Fruit fly (Drosophila melanogaster) whole organism, embryonic: ENCODE measurements around the gene abs.
A peak's percentile ranks its signal among the peaks of the same experiment; 100 is the strongest.

Experiments
- Aef1 ChIP-seq: fragments of 200-800 bp; sonication (Bioruptor generic); IDR thresholded peaks from 3 replicates; pipeline ENCODE4 v1.3.6; 2022; ENCODE audit warnings: missing biosample characterization, missing genetic modification characterization
- Awh ChIP-seq: fragments of 200-800 bp; sonication (Bioruptor generic); IDR thresholded peaks from 2 replicates; pipeline ENCODE4, ENCODE4 v1.3.6; 2022; ENCODE audit warnings: missing biosample characterization, missing genetic modification characterization
- CG11247 ChIP-seq: fragments of 200-800 bp; sonication (Bioruptor generic); IDR thresholded peaks from 2 replicates; pipeline ENCODE4 v1.3.6; 2022; ENCODE audit warnings: missing biosample characterization, missing genetic modification characterization
- CG12219 ChIP-seq: fragments of 200-800 bp; sonication (Bioruptor generic); optimal IDR thresholded peaks from 3 replicates; lab custom pipeline; 2018; ENCODE audit warnings: missing biosample characterization, mild to moderate bottlenecking, missing genetic modification characterization
- CG1233 ChIP-seq: fragments of 200-800 bp; sonication (Bioruptor generic); optimal IDR thresholded peaks from 4 replicates; lab custom pipeline; 2018; ENCODE audit warnings: missing biosample characterization, mild to moderate bottlenecking, missing genetic modification characterization
- CG14710 ChIP-seq: fragments of 200-800 bp; sonication (Bioruptor generic); optimal IDR thresholded peaks from 3 replicates; lab custom pipeline; 2019; ENCODE audit warnings: missing biosample characterization, mild to moderate bottlenecking, missing genetic modification characterization, moderate library complexity
- CG17829 ChIP-seq: fragments of 200-800 bp; optimal IDR thresholded peaks from 2 replicates; lab custom pipeline; 2019; ENCODE audit warnings: missing biosample characterization, mild to moderate bottlenecking, missing genetic modification characterization, moderate library complexity
- CG18599 ChIP-seq: fragments of 200-800 bp; sonication (Bioruptor generic); optimal IDR thresholded peaks from 3 replicates; lab custom pipeline; 2017; ENCODE audit warnings: missing biosample characterization, missing genetic modification characterization, mild to moderate bottlenecking, moderate library complexity, missing genetic modification reagents
- CG2120 ChIP-seq: fragments of 200-800 bp; sonication (Bioruptor generic); optimal IDR thresholded peaks from 3 replicates; lab custom pipeline; 2016; ENCODE audit warnings: missing biosample characterization, missing genetic modification characterization
- CG2678 ChIP-seq: fragments of 200-800 bp; sonication (Bioruptor generic); optimal IDR thresholded peaks from 3 replicates; lab custom pipeline; 2019; ENCODE audit warnings: missing biosample characterization, mild to moderate bottlenecking, missing genetic modification characterization, moderate library complexity
- CG30431 ChIP-seq: fragments of 200-800 bp; sonication (Bioruptor generic); optimal IDR thresholded peaks from 2 replicates; lab custom pipeline; 2017; ENCODE audit warnings: missing biosample characterization, missing genetic modification characterization
- CG32532 ChIP-seq: fragments of 200-800 bp; sonication (Bioruptor generic); IDR thresholded peaks from 2 replicates; pipeline ENCODE4 v1.3.6; 2022; ENCODE audit warnings: missing biosample characterization, missing genetic modification characterization
- CG32767 ChIP-seq: fragments of 200-800 bp; sonication (Bioruptor generic); IDR thresholded peaks from 2 replicates; pipeline ENCODE4 v1.3.6; 2022; ENCODE audit warnings: missing biosample characterization, missing genetic modification characterization
- CG4282 ChIP-seq: fragments of 200-800 bp; sonication (Bioruptor generic); optimal IDR thresholded peaks from 2 replicates; lab custom pipeline; 2016; ENCODE audit warnings: missing biosample characterization, missing genetic modification characterization
- CG4707 ChIP-seq: fragments of 200-800 bp; sonication (Bioruptor generic); optimal IDR thresholded peaks from 2 replicates; lab custom pipeline; 2018; ENCODE audit warnings: missing biosample characterization, mild to moderate bottlenecking, missing genetic modification characterization, moderate library complexity
- CG6254 ChIP-seq: fragments of 200-800 bp; sonication (Bioruptor generic); optimal IDR thresholded peaks from 3 replicates; lab custom pipeline; 2017; ENCODE audit warnings: mild to moderate bottlenecking, missing biosample characterization, missing genetic modification reagents, missing genetic modification characterization
- CG6689 ChIP-seq: fragments of 200-800 bp; sonication (Bioruptor generic); IDR thresholded peaks from 2 replicates; pipeline ENCODE4 v1.3.6; 2022; ENCODE audit warnings: missing biosample characterization, missing genetic modification characterization
- CG7271 ChIP-seq: fragments of 200-800 bp; sonication (Bioruptor generic); optimal IDR thresholded peaks from 2 replicates; lab custom pipeline; 2018; ENCODE audit warnings: missing biosample characterization, mild to moderate bottlenecking, missing genetic modification characterization, moderate library complexity
- CG7745 ChIP-seq: fragments of 200-800 bp; sonication (Bioruptor generic); optimal IDR thresholded peaks from 2 replicates; lab custom pipeline; 2018; ENCODE audit warnings: missing biosample characterization, mild to moderate bottlenecking, missing genetic modification characterization, moderate library complexity
- CG7987 ChIP-seq: fragments of 200-800 bp; sonication (Bioruptor generic); optimal IDR thresholded peaks from 2 replicates; lab custom pipeline; 2018; ENCODE audit warnings: missing biosample characterization, mild to moderate bottlenecking, missing genetic modification characterization, moderate library complexity
- CoRest ChIP-seq: fragments of 200-800 bp; sonication (Bioruptor generic); optimal IDR thresholded peaks from 3 replicates; lab custom pipeline; 2018; ENCODE audit warnings: missing biosample characterization, mild to moderate bottlenecking, missing genetic modification characterization, moderate library complexity
- D19A ChIP-seq: fragments of 200-800 bp; optimal IDR thresholded peaks from 3 replicates; lab custom pipeline; 2019; ENCODE audit warnings: missing biosample characterization, mild to moderate bottlenecking, missing genetic modification characterization, moderate library complexity
- GATAe ChIP-seq: fragments of 200-800 bp; sonication (Bioruptor generic); conservative IDR thresholded peaks from 2 replicates; pipeline ENCODE4 v1.3.6; 2022; ENCODE audit warnings: missing biosample characterization, missing genetic modification characterization
- H2.0 ChIP-seq: fragments of 200-800 bp; sonication (Bioruptor generic); IDR thresholded peaks from 2 replicates; pipeline ENCODE4 v1.3.6; 2022; ENCODE audit warnings: missing biosample characterization, missing genetic modification characterization
- HLH4C ChIP-seq: fragments of 200-800 bp; sonication (Bioruptor generic); IDR thresholded peaks from 3 replicates; pipeline ENCODE4 v1.3.6; 2022; ENCODE audit warnings: missing biosample characterization, missing genetic modification characterization; ENCODE audit not compliant: partially characterized antibody
- Jarid2 ChIP-seq: fragments of 200-800 bp; sonication (Bioruptor generic); optimal IDR thresholded peaks from 3 replicates; lab custom pipeline; 2017; ENCODE audit warnings: mild to moderate bottlenecking, missing biosample characterization, missing genetic modification reagents, missing genetic modification characterization
- Mad ChIP-seq: fragments of 200-800 bp; sonication (Bioruptor generic); optimal IDR thresholded peaks from 2 replicates; lab custom pipeline; 2016; ENCODE audit warnings: missing biosample characterization, missing genetic modification characterization
- NC2α ChIP-seq: fragments of 200-800 bp; sonication (Bioruptor generic); optimal IDR thresholded peaks from 2 replicates; lab custom pipeline; 2016; ENCODE audit warnings: missing biosample characterization, missing genetic modification characterization
- Nf-YB ChIP-seq: fragments of 200-800 bp; sonication (Bioruptor generic); optimal IDR thresholded peaks from 3 replicates; lab custom pipeline; 2019; ENCODE audit warnings: missing biosample characterization, mild to moderate bottlenecking, missing genetic modification characterization, moderate library complexity
- NfI ChIP-seq: fragments of 200-800 bp; sonication (Bioruptor generic); optimal IDR thresholded peaks from 3 replicates; lab custom pipeline; 2018; ENCODE audit warnings: missing biosample characterization, mild to moderate bottlenecking, missing genetic modification characterization, moderate library complexity
- Scr ChIP-seq: fragments of 200-800 bp; sonication (Bioruptor generic); IDR thresholded peaks from 2 replicates; pipeline ENCODE4 v1.3.6; 2022; ENCODE audit warnings: missing biosample characterization, missing genetic modification characterization; ENCODE audit not compliant: partially characterized antibody
- Sox100B ChIP-seq: fragments of 200-800 bp; sonication (Bioruptor generic); optimal IDR thresholded peaks from 3 replicates; lab custom pipeline; 2018; ENCODE audit warnings: missing biosample characterization, mild to moderate bottlenecking, missing genetic modification characterization
- Vsx1 ChIP-seq: fragments of 200-800 bp; sonication (Bioruptor generic); optimal IDR thresholded peaks from 2 replicates; lab custom pipeline; 2017; ENCODE audit warnings: missing biosample characterization, mild to moderate bottlenecking, missing genetic modification characterization, missing genetic modification reagents
- ara ChIP-seq: fragments of 200-800 bp; sonication (Bioruptor generic); IDR thresholded peaks from 2 replicates; pipeline ENCODE4 v1.3.6; 2022; ENCODE audit warnings: missing biosample characterization, missing genetic modification characterization
- cwo ChIP-seq: fragments of 200-800 bp; sonication (Bioruptor generic); optimal IDR thresholded peaks from 3 replicates; lab custom pipeline; 2017; ENCODE audit warnings: missing biosample characterization, missing genetic modification characterization, mild to moderate bottlenecking, moderate library complexity, missing genetic modification reagents
- dpn ChIP-seq, 2 experiments: fragments of 200-800 bp; sonication (Bioruptor generic); optimal IDR thresholded peaks; 3 replicates each; lab custom pipeline; 2016; ENCODE audit warnings: missing biosample characterization in 2 of 2, missing genetic modification characterization in 2 of 2
- fd64A ChIP-seq: fragments of 200-800 bp; sonication (Bioruptor generic); optimal IDR thresholded peaks from 3 replicates; lab custom pipeline; 2018; ENCODE audit warnings: missing biosample characterization, mild to moderate bottlenecking, missing genetic modification characterization
- gcm ChIP-seq: fragments of 200-800 bp; sonication (Bioruptor generic); optimal IDR thresholded peaks from 2 replicates; lab custom pipeline; 2019; ENCODE audit warnings: missing biosample characterization, mild to moderate bottlenecking, missing genetic modification characterization, moderate library complexity
- grau ChIP-seq: fragments of 200-800 bp; optimal IDR thresholded peaks from 3 replicates; lab custom pipeline; 2019; ENCODE audit warnings: missing biosample characterization, mild to moderate bottlenecking, missing genetic modification characterization, moderate library complexity
- her ChIP-seq: fragments of 200-800 bp; sonication (Bioruptor generic); optimal IDR thresholded peaks from 2 replicates; lab custom pipeline; 2016; ENCODE audit warnings: missing biosample characterization, missing genetic modification characterization
- lilli ChIP-seq: fragments of 200-800 bp; sonication (Bioruptor generic); optimal IDR thresholded peaks from 3 replicates; lab custom pipeline; 2016; ENCODE audit warnings: missing biosample characterization, missing genetic modification characterization
- lmd ChIP-seq: fragments of 200-800 bp; sonication (Bioruptor generic); IDR thresholded peaks from 2 replicates; pipeline ENCODE4 v1.3.6; 2022; ENCODE audit warnings: missing biosample characterization, missing genetic modification characterization
- mld ChIP-seq: fragments of 200-800 bp; sonication (Bioruptor generic); IDR thresholded peaks from 3 replicates; pipeline ENCODE4 v1.3.6; 2022; ENCODE audit warnings: missing biosample characterization, missing genetic modification characterization; ENCODE audit not compliant: partially characterized antibody
- prd ChIP-seq, 3 experiments: fragments of >200 bp in 2 of 3; fragments of 200-800 bp in 1 of 3; sonication (Bioruptor generic) in 1 of 3; optimal IDR thresholded peaks in 2 of 3; IDR thresholded peaks in 1 of 3; 2 replicates in 2 of 3; 3 replicates in 1 of 3; pipeline versions ENCODE4 v1.3.6 to Lab custom; 2017 to 2022; ENCODE audit warnings: missing biosample characterization in 1 of 3, missing genetic modification characterization in 1 of 3
- schlank ChIP-seq: fragments of 200-800 bp; sonication (Bioruptor generic); optimal IDR thresholded peaks from 2 replicates; lab custom pipeline; 2018; ENCODE audit warnings: missing biosample characterization, mild to moderate bottlenecking, missing genetic modification characterization
- scrt ChIP-seq: fragments of 200-800 bp; sonication (Bioruptor generic); optimal IDR thresholded peaks from 2 replicates; lab custom pipeline; 2018; ENCODE audit warnings: missing biosample characterization, mild to moderate bottlenecking, missing genetic modification characterization, moderate library complexity
- sna ChIP-seq: fragments of 200-800 bp; sonication (Bioruptor generic); IDR thresholded peaks from 2 replicates; pipeline ENCODE4 v1.3.6; 2022; ENCODE audit warnings: missing biosample characterization, missing genetic modification characterization; ENCODE audit not compliant: partially characterized antibody
- so ChIP-seq: fragments of 200-800 bp; sonication (Bioruptor generic); IDR thresholded peaks from 3 replicates; pipeline ENCODE4 v1.3.6; 2022; ENCODE audit warnings: missing biosample characterization, missing genetic modification characterization

abs gene

dm6 chr3R:4243096-4243940 lies 10.5 kb downstream of the abs start, which contains the start of gene CG34305 (continued):
- TF ChIP-seq Vsx1 (GFP tag; lab: Kevin White, UChicago) (no peak), Nf-YB (GFP tag; lab: Kevin White, UChicago) (no peak), Aef1 (GFP tag; lab: Robert Waterston, UW) (no peak), mld (no peak), CG12219 (no peak), Sox100B (no peak), NfI (GFP tag; lab: Kevin White, UChicago) (no peak), CG2120 (GFP tag; lab: Kevin White, UChicago) (peak; percentile 30), HLH4C (no peak), CG4282 (GFP tag; lab: Kevin White, UChicago) (no peak), CG18599 (GFP tag; lab: Kevin White, UChicago) (peak; percentile 4), CG30431 (no peak), CG2678 (tag; lab: Kevin White, UChicago) (peak; percentile 53), scrt (GFP tag; lab: Kevin White, UChicago) (no peak), CG7271 (tag; lab: Kevin White, UChicago) (no peak), CG17829 (peak; percentile 5), ara (GFP tag; lab: Robert Waterston, UW) (no peak), CG32767 (GFP tag; lab: Robert Waterston, UW) (no peak), Jarid2 (GFP tag; lab: Kevin White, UChicago) (no peak), Scr (GFP tag; lab: Robert Waterston, UW) (no peak), her (GFP tag; lab: Kevin White, UChicago) (no peak), sna (no peak), CoRest (tag; lab: Kevin White, UChicago) (peak; percentile 17), cwo (no peak), CG4707 (GFP tag; lab: Kevin White, UChicago) (no peak), CG6254 (GFP tag; lab: Kevin White, UChicago) (no peak), CG14710 (tag; lab: Kevin White, UChicago) (no peak), lmd (peak; percentile 25; the same call in 1 of the 2 replicates), lilli (GFP tag; lab: Kevin White, UChicago) (peak; percentile 4), H2.0 (GFP tag; lab: Robert Waterston, UW) (no peak), Awh (GFP tag; lab: Robert Waterston, UW) (no peak), CG1233 (GFP tag; lab: Kevin White, UChicago) (peak; percentile 20), NC2α (no peak), fd64A (GFP tag; lab: Kevin White, UChicago) (no peak), CG7745 (tag; lab: Kevin White, UChicago) (no peak), GATAe (GFP tag; lab: Robert Waterston, UW) (no peak), grau (tag; lab: Kevin White, UChicago) (peak; percentile 67), CG7987 (GFP tag; lab: Kevin White, UChicago) (no peak), prd (optimal IDR thresholded peaks at IDR 0.05; lab: Kevin White, UChicago) (no peak), prd (GFP tag; IDR thresholded peaks at IDR 0.05; lab: Robert Waterston, UW) (no peak), Mad (no peak), schlank (tag; lab: Kevin White, UChicago) (no peak), CG32532 (GFP tag; lab: Robert Waterston, UW) (peak; percentile 37; the same call in 1 of the 2 replicates), so (no peak), dpn (GFP tag; optimal IDR thresholded peaks at IDR 0.05; lab: Kevin White, UChicago) (no peak), gcm (GFP tag; lab: Kevin White, UChicago) (no peak), CG11247 (GFP tag; lab: Robert Waterston, UW) (no peak), CG6689 (GFP tag; lab: Robert Waterston, UW) (no peak), D19A (tag; lab: Kevin White, UChicago) (no peak)
